Fruit fly (Drosophila melanogaster): ENCODE results near the gene CG8661.

dm6 chrX:17254094-17254493 lies 30.2 kb downstream of the CG8661 start:
- TF ChIP-seq insv (optimal IDR thresholded peaks at IDR 0.05) (no peak), psq (optimal IDR thresholded peaks at IDR 0.05) (no peak), h (optimal IDR thresholded peaks at IDR 0.05) (no peak), Myc (optimal IDR thresholded peaks at IDR 0.05) (no peak), ttk (optimal IDR thresholded peaks at IDR 0.05) (no peak), Sin3A (optimal IDR thresholded peaks at IDR 0.05) (no peak)
